Worm (Caenorhabditis elegans): ENCODE measurements around the gene F58B4.6.

The F58B4.6 gene

DNA sequence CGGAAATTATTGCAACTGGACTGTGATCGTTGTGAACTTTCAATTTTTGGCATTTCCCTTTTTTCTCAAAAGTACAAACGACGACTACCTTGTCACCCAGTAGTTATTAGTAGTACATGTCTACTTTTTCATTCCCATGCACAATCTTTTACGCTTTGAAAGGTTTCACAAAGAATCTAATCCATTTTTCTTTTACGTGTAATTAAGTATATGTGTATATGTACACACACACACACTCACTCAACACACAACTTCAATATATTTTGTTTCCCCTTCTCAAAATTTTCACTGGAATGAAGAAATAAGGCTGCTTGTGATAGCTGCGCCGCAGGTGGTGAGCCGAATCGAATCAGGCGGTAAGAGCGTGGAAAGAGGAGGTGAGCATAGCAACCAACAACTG is at the start of gene F58B4.6:
Gene F58B4.6, plus strand, starts transcription at position 301 of the 400 bp plus-strand sequence.
- TF ChIP-seq unc-3 (GFP tag; conservative IDR thresholded peaks at IDR 0.05) = no peak
- TF ChIP-seq unc-3 (tag; optimal IDR thresholded peaks at IDR 0.05) = no peak
- TF ChIP-seq ceh-34 (tag; optimal IDR thresholded peaks at IDR 0.05) = no peak
- TF ChIP-seq ceh-19 (GFP tag; optimal IDR thresholded peaks at IDR 0.05) = no peak
- TF ChIP-seq nhr-11 (tag; optimal IDR thresholded peaks at IDR 0.05) = no peak
- no peak for TF ChIP-seq pat-9 (tag; optimal IDR thresholded peaks at IDR 0.05)
- TF ChIP-seq hlh-8 (tag; optimal IDR thresholded peaks at IDR 0.05) = no peak
- TF ChIP-seq ceh-24 (tag; optimal IDR thresholded peaks at IDR 0.05) = no peak
- TF ChIP-seq ama-1 (optimal IDR thresholded peaks at IDR 0.05) = no peak
- no peak for TF ChIP-seq pha-2 (tag; optimal IDR thresholded peaks at IDR 0.05)
- no peak for TF ChIP-seq lim-6 (tag; optimal IDR thresholded peaks at IDR 0.05)
- no peak for TF ChIP-seq ceh-31 (tag; optimal IDR thresholded peaks at IDR 0.05)
- TF ChIP-seq ceh-2 (tag; optimal IDR thresholded peaks at IDR 0.05) = no peak
- TF ChIP-seq F13H6.1 (tag; optimal IDR thresholded peaks at IDR 0.05) = no peak

DNA sequence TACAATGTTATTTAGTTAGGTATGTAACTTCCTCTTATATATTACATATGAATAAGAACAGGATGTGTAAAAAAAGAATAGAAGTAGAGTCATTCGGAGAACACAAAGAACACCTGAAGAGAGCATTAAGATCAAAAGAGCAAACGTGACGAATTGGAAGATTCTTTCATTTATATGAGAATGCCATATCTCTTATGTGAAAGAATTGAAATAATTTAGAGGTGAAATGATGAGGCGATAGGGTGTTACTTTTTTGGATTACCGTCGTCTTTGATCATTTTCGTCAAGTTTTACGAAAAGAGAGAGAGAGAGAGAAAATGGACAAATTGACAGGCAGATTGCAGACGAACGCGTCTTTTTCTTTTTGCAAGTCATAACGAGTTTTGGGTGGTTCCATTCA is 48.3 kb upstream of the F58B4.6 start:
- no peak for TF ChIP-seq unc-42 (tag; optimal IDR thresholded peaks at IDR 0.05)
- no peak for TF ChIP-seq pqm-1 (tag; optimal IDR thresholded peaks at IDR 0.05)
- no peak for TF ChIP-seq sox-2 (GFP tag; IDR thresholded peaks at IDR 0.05)
- no peak for TF ChIP-seq ceh-30 (tag; optimal IDR thresholded peaks at IDR 0.05)
- no peak for TF ChIP-seq tbx-7 (tag; optimal IDR thresholded peaks at IDR 0.05)
- TF ChIP-seq syd-9 (tag; optimal IDR thresholded peaks at IDR 0.05) = no peak
- no peak for TF ChIP-seq ztf-16 (tag; optimal IDR thresholded peaks at IDR 0.05)
- TF ChIP-seq ceh-22 (tag; optimal IDR thresholded peaks at IDR 0.05) = no peak
- no peak for TF ChIP-seq T23F11.4 (GFP tag; optimal IDR thresholded peaks at IDR 0.05)
- TF ChIP-seq K09A11.1 (tag; optimal IDR thresholded peaks at IDR 0.05; ENCODE audit: insufficient read depth) = no peak
- no peak for TF ChIP-seq mec-3 (tag; optimal IDR thresholded peaks at IDR 0.05; ENCODE audit: borderline replicate concordance)
- TF ChIP-seq ama-1 (optimal IDR thresholded peaks at IDR 0.05) = no peak

DNA sequence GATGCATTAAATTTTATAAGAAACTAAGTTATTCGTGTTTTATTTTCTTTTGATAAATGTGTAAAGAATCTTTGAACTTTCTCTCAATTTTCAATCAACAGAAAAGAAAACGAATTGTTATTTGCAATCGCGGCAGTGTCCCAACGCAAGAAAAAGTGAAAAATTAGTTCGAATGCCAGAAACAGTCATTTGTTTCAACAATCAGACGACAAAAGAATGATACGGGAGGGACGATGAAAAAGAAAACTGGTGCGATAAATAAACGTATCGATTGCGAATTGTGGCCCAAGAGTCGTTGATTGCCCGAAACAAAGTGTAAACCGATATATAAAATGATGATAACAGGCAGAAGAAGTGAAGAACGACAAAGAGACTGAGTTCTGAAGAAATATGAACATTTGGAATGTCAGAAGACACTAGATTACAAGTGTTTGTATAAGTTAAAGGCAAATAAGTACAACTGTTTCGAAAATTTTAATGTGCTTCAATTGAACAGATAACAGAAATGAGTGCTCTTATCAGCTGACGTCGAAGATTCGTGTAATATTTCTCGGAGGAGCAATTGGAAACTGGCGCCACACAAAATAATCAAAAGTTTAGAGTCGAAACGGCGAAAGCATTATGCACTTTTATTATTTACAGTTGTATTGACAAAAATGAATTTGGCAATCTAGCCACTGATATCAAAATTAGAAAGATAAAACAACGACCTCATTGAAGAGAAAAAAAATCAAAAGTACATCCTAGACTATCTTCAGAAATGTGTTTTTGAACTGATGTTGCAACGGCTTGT is 46.8 kb upstream of the F58B4.6 start:
- TF ChIP-seq fkh-6 (tag; optimal IDR thresholded peaks at IDR 0.05) (no peak), ceh-18 (tag; optimal IDR thresholded peaks at IDR 0.05) (no peak), T23F11.4 (GFP tag; optimal IDR thresholded peaks at IDR 0.05) (no peak), C08G9.2 (tag; optimal IDR thresholded peaks at IDR 0.05) (no peak), madf-2 (tag; optimal IDR thresholded peaks at IDR 0.05) (no peak), elt-2 (tag; optimal IDR thresholded peaks at IDR 0.05) (peak; percentile 76), dve-1 (tag; optimal IDR thresholded peaks at IDR 0.05) (no peak)

DNA sequence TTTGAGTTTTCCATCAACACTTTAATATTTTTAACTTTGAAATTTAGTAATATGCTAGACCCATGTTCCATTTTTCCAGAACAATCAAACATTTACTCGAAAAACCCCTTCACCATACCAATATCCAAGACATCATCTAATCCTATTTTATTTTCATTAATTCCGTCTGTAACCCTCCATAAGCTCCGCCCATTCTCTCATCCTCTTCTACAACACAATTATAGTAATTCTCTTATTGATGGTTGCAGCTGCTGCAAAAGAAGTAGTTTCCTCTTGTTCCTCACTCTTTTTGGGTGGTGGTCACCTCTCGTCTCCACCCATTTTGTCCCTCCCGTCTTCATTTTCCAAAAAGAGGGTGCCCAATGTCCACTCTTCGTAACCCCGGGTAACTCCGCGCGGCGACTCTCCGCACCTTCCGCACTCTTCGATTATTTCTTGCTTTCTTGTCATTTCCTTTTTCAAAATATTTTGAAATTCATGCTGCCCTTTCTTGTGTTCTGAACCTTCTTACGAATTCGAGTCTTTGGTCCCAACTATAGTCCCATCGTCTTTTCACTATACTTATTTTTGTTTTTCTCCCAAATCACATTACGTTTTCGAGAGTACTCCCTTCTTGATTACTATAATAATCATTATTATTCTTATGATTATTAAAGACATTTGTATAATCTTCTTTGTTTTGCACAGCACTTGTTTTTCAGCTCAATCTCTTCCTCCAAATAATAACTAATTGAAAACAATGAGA is 44.5 kb upstream of the F58B4.6 start, which contains the start of gene F32D8.1:
Gene F32D8.1, plus strand, starts transcription at position 695 of the 745 bp plus-strand sequence.
- TF ChIP-seq unc-42 (tag; optimal IDR thresholded peaks at IDR 0.05) (peak; percentile 85), fkh-6 (tag; optimal IDR thresholded peaks at IDR 0.05) (no peak), ceh-2 (tag; optimal IDR thresholded peaks at IDR 0.05) (no peak), ceh-31 (tag; optimal IDR thresholded peaks at IDR 0.05) (peak; percentile 26)

DNA sequence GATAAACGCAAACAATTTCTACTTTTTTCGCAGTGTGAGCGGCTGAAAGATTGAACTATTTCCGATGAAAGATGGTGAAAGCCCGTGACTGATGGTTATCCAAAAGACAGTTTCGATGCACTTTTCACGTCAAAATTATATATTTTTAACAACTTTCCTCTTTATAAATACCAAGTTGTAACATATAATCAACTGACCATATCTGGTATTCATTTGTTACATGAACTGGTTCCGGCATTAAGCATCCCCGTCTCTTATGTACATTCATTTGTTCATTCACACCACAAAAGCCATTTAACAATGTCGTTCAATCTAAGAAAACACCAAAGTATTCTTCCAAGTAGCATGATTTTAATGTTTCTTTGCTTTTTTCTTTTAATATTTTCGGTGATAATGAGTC is 41.4 kb upstream of the F58B4.6 start, which contains the start of gene F32D8.2:
Gene F32D8.2, plus strand, starts transcription at position 301 of the 400 bp plus-strand sequence.
- TF ChIP-seq nfya-1 (tag; optimal IDR thresholded peaks at IDR 0.05) = no peak
- no peak for TF ChIP-seq F13H6.1 (tag; optimal IDR thresholded peaks at IDR 0.05)
- TF ChIP-seq fax-1 (tag; optimal IDR thresholded peaks at IDR 0.05) = no peak
- TF ChIP-seq eyg-1 (tag; optimal IDR thresholded peaks at IDR 0.05) = no peak
- no peak for TF ChIP-seq tbx-2 (tag; optimal IDR thresholded peaks at IDR 0.05)
- TF ChIP-seq rnt-1 (tag; optimal IDR thresholded peaks at IDR 0.05) = no peak
- no peak for TF ChIP-seq ahr-1 (tag; optimal IDR thresholded peaks at IDR 0.05)
- no peak for TF ChIP-seq pqm-1 (tag; optimal IDR thresholded peaks at IDR 0.05)
- no peak for TF ChIP-seq odd-2 (tag; optimal IDR thresholded peaks at IDR 0.05)
- no peak for TF ChIP-seq ztf-16 (tag; optimal IDR thresholded peaks at IDR 0.05)
- TF ChIP-seq hlh-15 (tag; optimal IDR thresholded peaks at IDR 0.05) = no peak
- no peak for TF ChIP-seq ets-4 (tag; optimal IDR thresholded peaks at IDR 0.05)
- no peak for TF ChIP-seq ceh-6 (GFP tag; optimal IDR thresholded peaks at IDR 0.05)
- TF ChIP-seq lim-6 (tag; optimal IDR thresholded peaks at IDR 0.05) = no peak
- no peak for TF ChIP-seq dmd-4 (tag; optimal IDR thresholded peaks at IDR 0.05; ENCODE audit: borderline replicate concordance)
- no peak for TF ChIP-seq ceh-31 (tag; optimal IDR thresholded peaks at IDR 0.05)
- TF ChIP-seq C38D4.7 (GFP tag; optimal IDR thresholded peaks at IDR 0.05) = no peak
- no peak for TF ChIP-seq unc-3 (GFP tag; conservative IDR thresholded peaks at IDR 0.05)
- no peak for TF ChIP-seq unc-3 (tag; optimal IDR thresholded peaks at IDR 0.05)
